Worm (Caenorhabditis elegans): ENCODE data around the gene cpsf-2.

cpsf-2 gene

ce11 chrV:7145250-7145850 is 33.6 kb upstream of the cpsf-2 start, which contains the start of gene ugt-37:
TSS of gene ugt-37 (minus strand) at chrV:7145318.
- TF ChIP-seq R02D3.7 (tag; optimal IDR thresholded peaks at IDR 0.05) (no peak), dmd-4 (tag; optimal IDR thresholded peaks at IDR 0.05) (no peak), lsy-2 (tag; optimal IDR thresholded peaks at IDR 0.05) (no peak), peb-1 (tag; optimal IDR thresholded peaks at IDR 0.05) (no peak)

ce11 chrV:7147370-7147769 is 31.6 kb upstream of the cpsf-2 start, which contains the start of gene ugt-38:
TSS of gene ugt-38 (minus strand) at chrV:7147470.
- TF ChIP-seq peb-1 (tag; optimal IDR thresholded peaks at IDR 0.05) (no peak), unc-55 (GFP tag; optimal IDR thresholded peaks at IDR 0.05) (no peak), alr-1 (tag; optimal IDR thresholded peaks at IDR 0.05) (no peak)

ce11 chrV:7150570-7150969 is 28.4 kb upstream of the cpsf-2 start, which contains the start of gene F10D2.8:
TSS of gene F10D2.8 (minus strand) at chrV:7150714.
- no peak for TF ChIP-seq R02D3.7 (tag; optimal IDR thresholded peaks at IDR 0.05)
- no peak for TF ChIP-seq alr-1 (tag; optimal IDR thresholded peaks at IDR 0.05)
- peak; percentile 6 for TF ChIP-seq gmeb-1 (tag; optimal IDR thresholded peaks at IDR 0.05)
- peak; percentile 77 for TF ChIP-seq fos-1 (tag; optimal IDR thresholded peaks at IDR 0.05)
- TF ChIP-seq nhr-10 (tag; optimal IDR thresholded peaks at IDR 0.05): no peak

ce11 chrV:7153046-7153445 is 25.9 kb upstream of the cpsf-2 start, which contains the start of gene fat-7:
TSS of gene fat-7 (minus strand) at chrV:7153146.
- no peak for TF ChIP-seq sem-4 (tag; optimal IDR thresholded peaks at IDR 0.05)

- TF ChIP-seq sma-3 (GFP tag; optimal IDR thresholded peaks at IDR 0.05): no peak
- TF ChIP-seq unc-62 (GFP tag; optimal IDR thresholded peaks at IDR 0.05): no peak
- TF ChIP-seq nhr-25 (tag; optimal IDR thresholded peaks at IDR 0.05): no peak
- TF ChIP-seq ztf-1 (GFP tag; conservative IDR thresholded peaks at IDR 0.05): no peak
- TF ChIP-seq alr-1 (tag; optimal IDR thresholded peaks at IDR 0.05): no peak
- TF ChIP-seq sem-4 (tag; optimal IDR thresholded peaks at IDR 0.05): no peak
- TF ChIP-seq elt-3 (tag; optimal IDR thresholded peaks at IDR 0.05): no peak
- no peak for TF ChIP-seq aly-2 (tag; optimal IDR thresholded peaks at IDR 0.05)
- no peak for TF ChIP-seq zag-1 (tag; optimal IDR thresholded peaks at IDR 0.05)
- TF ChIP-seq blmp-1 (tag; optimal IDR thresholded peaks at IDR 0.05; ENCODE audit: insufficient read depth): no peak
- no peak for TF ChIP-seq nhr-12 (tag; optimal IDR thresholded peaks at IDR 0.05)
- no peak for TF ChIP-seq nhr-77 (tag; optimal IDR thresholded peaks at IDR 0.05)
- no peak for TF ChIP-seq nhr-10 (tag; optimal IDR thresholded peaks at IDR 0.05)
- no peak for TF ChIP-seq sma-9 (GFP tag; optimal IDR thresholded peaks at IDR 0.05)
- TF ChIP-seq sma-9 (tag; optimal IDR thresholded peaks at IDR 0.05): no peak
- no peak for TF ChIP-seq skn-1 (tag; optimal IDR thresholded peaks at IDR 0.05)
- TF ChIP-seq elt-1 (tag; optimal IDR thresholded peaks at IDR 0.05): no peak
- TF ChIP-seq ZK546.5 (tag; optimal IDR thresholded peaks at IDR 0.05): no peak
- TF ChIP-seq nhr-11 (tag; optimal IDR thresholded peaks at IDR 0.05): no peak
- no peak for TF ChIP-seq F13H6.1 (tag; optimal IDR thresholded peaks at IDR 0.05)
These were observed 22.9 kb upstream of the cpsf-2 start, which contains the start of gene F10D2.10 for ce11 chrV:7156079-7156478. TSS of gene F10D2.10 (minus strand) at chrV:7156179.

ce11 chrV:7157089-7157488 is 21.9 kb upstream of the cpsf-2 start, which contains the start of gene ugt-39:
TSS of gene ugt-39 (plus strand) at chrV:7157142.
- TF ChIP-seq sma-9 (GFP tag; optimal IDR thresholded peaks at IDR 0.05) (peak; percentile 51), sma-9 (tag; optimal IDR thresholded peaks at IDR 0.05) (no peak), nhr-21 (tag; optimal IDR thresholded peaks at IDR 0.05) (no peak), blmp-1 (tag; optimal IDR thresholded peaks at IDR 0.05; ENCODE audit: insufficient read depth) (no peak), fos-1 (tag; optimal IDR thresholded peaks at IDR 0.05) (peak; percentile 58), dmd-4 (tag; optimal IDR thresholded peaks at IDR 0.05) (no peak), nhr-11 (tag; optimal IDR thresholded peaks at IDR 0.05) (no peak), sma-3 (GFP tag; optimal IDR thresholded peaks at IDR 0.05) (peak; percentile 1), unc-55 (GFP tag; optimal IDR thresholded peaks at IDR 0.05) (no peak)

ce11 chrV:7159391-7159790 is 19.6 kb upstream of the cpsf-2 start, which contains the start of gene str-204:
TSS of gene str-204 (plus strand) at chrV:7159691.
- no peak for TF ChIP-seq elt-3 (tag; optimal IDR thresholded peaks at IDR 0.05)
- TF ChIP-seq nhr-77 (tag; optimal IDR thresholded peaks at IDR 0.05): no peak
- no peak for TF ChIP-seq nhr-11 (tag; optimal IDR thresholded peaks at IDR 0.05)
- TF ChIP-seq nhr-6 (tag; optimal IDR thresholded peaks at IDR 0.05): no peak
- TF ChIP-seq R02D3.7 (tag; optimal IDR thresholded peaks at IDR 0.05): no peak
- TF ChIP-seq mab-5 (tag; optimal IDR thresholded peaks at IDR 0.05): no peak
- no peak for TF ChIP-seq sma-3 (GFP tag; optimal IDR thresholded peaks at IDR 0.05)
- no peak for TF ChIP-seq fos-1 (tag; optimal IDR thresholded peaks at IDR 0.05)
- no peak for TF ChIP-seq unc-39 (tag; optimal IDR thresholded peaks at IDR 0.05)
- TF ChIP-seq lin-11 (tag; optimal IDR thresholded peaks at IDR 0.05): no peak
- TF ChIP-seq ztf-1 (GFP tag; conservative IDR thresholded peaks at IDR 0.05): no peak
